Fruit fly (Drosophila melanogaster) whole organism, embryonic: Measurements from ENCODE around the gene CG1910.

Source experiments
- CG10267 ChIP-seq: fragments of 200-800 bp; sonication (Bioruptor generic); optimal IDR thresholded peaks from 2 replicates; lab custom pipeline; 2018; ENCODE audit warnings: missing biosample characterization, mild to moderate bottlenecking, missing genetic modification characterization, moderate library complexity
- CG10959 ChIP-seq: fragments of 200-800 bp; sonication (Bioruptor generic); IDR thresholded peaks from 2 replicates; pipeline ENCODE4 v1.3.6; 2022; ENCODE audit warnings: missing biosample characterization, missing genetic modification characterization
- CG13287 ChIP-seq: fragments of 200-800 bp; sonication (Bioruptor generic); IDR thresholded peaks from 2 replicates; pipeline ENCODE4 v1.3.6; 2022; ENCODE audit warnings: missing biosample characterization, missing genetic modification characterization; ENCODE audit not compliant: partially characterized antibody
- CG14014 ChIP-seq: fragments of 200-800 bp; sonication (Bioruptor generic); IDR thresholded peaks from 2 replicates; pipeline ENCODE4 v1.3.6; 2022; ENCODE audit warnings: missing biosample characterization, missing genetic modification characterization
- CG15696 ChIP-seq: fragments of 200-800 bp; sonication (Bioruptor generic); optimal IDR thresholded peaks from 2 replicates; lab custom pipeline; 2019; ENCODE audit warnings: missing biosample characterization, mild to moderate bottlenecking, missing genetic modification characterization, moderate library complexity
- CG16815 ChIP-seq: fragments of 200-800 bp; sonication (Bioruptor generic); optimal IDR thresholded peaks from 3 replicates; lab custom pipeline; 2017; ENCODE audit warnings: missing biosample characterization, mild to moderate bottlenecking, missing genetic modification characterization
- CG17328 ChIP-seq: fragments of 200-800 bp; sonication (Bioruptor generic); IDR thresholded peaks from 2 replicates; pipeline ENCODE4 v1.3.6; 2022; ENCODE audit warnings: missing biosample characterization, missing genetic modification characterization
- CG17361 ChIP-seq: fragments of 200-800 bp; sonication (Bioruptor generic); IDR thresholded peaks from 3 replicates; pipeline ENCODE4 v1.3.6; 2022; ENCODE audit warnings: missing biosample characterization, missing genetic modification characterization
- CG17829 ChIP-seq: fragments of 200-800 bp; optimal IDR thresholded peaks from 2 replicates; lab custom pipeline; 2019; ENCODE audit warnings: missing biosample characterization, mild to moderate bottlenecking, missing genetic modification characterization, moderate library complexity
- CG1832 ChIP-seq: fragments of 200-800 bp; sonication (Bioruptor generic); optimal IDR thresholded peaks from 2 replicates; lab custom pipeline; 2017; ENCODE audit warnings: missing biosample characterization, mild to moderate bottlenecking, missing genetic modification characterization, inconsistent platforms
- CG2202 ChIP-seq: fragments of 200-800 bp; sonication (Bioruptor generic); optimal IDR thresholded peaks from 2 replicates; lab custom pipeline; 2018; ENCODE audit warnings: missing biosample characterization, mild to moderate bottlenecking, missing genetic modification characterization
- CG32772 ChIP-seq: fragments of 200-800 bp; sonication (Bioruptor generic); IDR thresholded peaks from 2 replicates; pipeline ENCODE4 v1.3.6; 2022; ENCODE audit warnings: missing biosample characterization, missing genetic modification characterization
- CG34422 ChIP-seq: fragments of 200-800 bp; sonication (Bioruptor generic); IDR thresholded peaks from 3 replicates; pipeline ENCODE4 v1.3.6; 2022; ENCODE audit warnings: missing biosample characterization, missing genetic modification characterization
- CG4404 ChIP-seq: fragments of 200-800 bp; sonication (Bioruptor generic); IDR thresholded peaks from 2 replicates; pipeline ENCODE4 v1.3.6; 2022; ENCODE audit warnings: missing biosample characterization, missing genetic modification characterization
- CG4424 ChIP-seq: fragments of 200-800 bp; sonication (Bioruptor generic); optimal IDR thresholded peaks from 3 replicates; lab custom pipeline; 2016; ENCODE audit warnings: missing biosample characterization, missing genetic modification characterization
- CG6272 ChIP-seq: fragments of 200-800 bp; sonication (Bioruptor generic); IDR thresholded peaks from 2 replicates; pipeline ENCODE4 v1.3.6; 2022; ENCODE audit warnings: missing biosample characterization, missing genetic modification characterization
- CG7357 ChIP-seq: fragments of 200-800 bp; sonication (Bioruptor generic); IDR thresholded peaks from 3 replicates; pipeline ENCODE4 v1.3.6; 2022; ENCODE audit warnings: missing biosample characterization, missing genetic modification characterization
- CG8765 ChIP-seq: fragments of 200-800 bp; sonication (Bioruptor generic); IDR thresholded peaks from 2 replicates; pipeline ENCODE4 v1.3.6; 2022; ENCODE audit warnings: missing biosample characterization, missing genetic modification characterization
- CG9727 ChIP-seq: fragments of 200-800 bp; sonication (Bioruptor generic); optimal IDR thresholded peaks from 3 replicates; lab custom pipeline; 2017; ENCODE audit warnings: missing biosample characterization, mild to moderate bottlenecking, missing genetic modification characterization
- Drgx ChIP-seq: fragments of 200-800 bp; sonication (Bioruptor generic); IDR thresholded peaks from 2 replicates; pipeline ENCODE4 v1.3.6; 2022; ENCODE audit warnings: missing biosample characterization, missing genetic modification characterization
- H15 ChIP-seq: fragments of 200-800 bp; sonication (Bioruptor generic); IDR thresholded peaks from 3 replicates; pipeline ENCODE4 v1.3.6; 2022; ENCODE audit warnings: missing biosample characterization, missing genetic modification characterization
- Med ChIP-seq: fragments of 200-800 bp; sonication (Bioruptor generic); peaks from one replicate; lab custom pipeline; 2016; ENCODE audit warnings: missing biosample characterization, missing genetic modification characterization, mild to moderate bottlenecking, inconsistent platforms, moderate library complexity
- Usf ChIP-seq: fragments of 200-800 bp; sonication (Bioruptor generic); optimal IDR thresholded peaks from 2 replicates; lab custom pipeline; 2017; ENCODE audit warnings: missing genotype, missing biosample characterization, missing genetic modification characterization
- Xrp1 ChIP-seq: fragments of 200-800 bp; sonication (Bioruptor generic); IDR thresholded peaks from 2 replicates; pipeline ENCODE4 v1.3.6; 2022; ENCODE audit warnings: missing biosample characterization, missing genetic modification characterization
- al ChIP-seq: fragments of 200-800 bp; sonication (Bioruptor generic); IDR thresholded peaks from 2 replicates; pipeline ENCODE4 v1.3.6; 2022; ENCODE audit warnings: missing biosample characterization, missing genetic modification characterization
- ara ChIP-seq: fragments of 200-800 bp; sonication (Bioruptor generic); IDR thresholded peaks from 2 replicates; pipeline ENCODE4 v1.3.6; 2022; ENCODE audit warnings: missing biosample characterization, missing genetic modification characterization
- btn ChIP-seq: fragments of 200-800 bp; sonication (Bioruptor generic); optimal IDR thresholded peaks from 2 replicates; lab custom pipeline; 2016; ENCODE audit warnings: missing biosample characterization, missing genetic modification characterization
- cg ChIP-seq: fragments of 200-800 bp; sonication (Bioruptor generic); optimal IDR thresholded peaks from 3 replicates; lab custom pipeline; 2019; ENCODE audit warnings: missing biosample characterization, mild to moderate bottlenecking, missing genetic modification characterization, moderate library complexity
- chif ChIP-seq, 2 experiments: fragments of 200-800 bp; sonication (Bioruptor generic); optimal IDR thresholded peaks; 3 replicates each; lab custom pipeline; 2016; ENCODE audit warnings: missing biosample characterization in 2 of 2, missing genetic modification characterization in 2 of 2
- croc ChIP-seq: fragments of 200-800 bp; sonication (Bioruptor generic); conservative IDR thresholded peaks from 3 replicates; pipeline ENCODE4 v1.3.6; 2022; ENCODE audit warnings: missing biosample characterization, missing genetic modification characterization
- crol ChIP-seq: fragments of 200-800 bp; sonication (Bioruptor generic); IDR thresholded peaks from 2 replicates; pipeline ENCODE4 v1.3.6; 2022; ENCODE audit warnings: missing biosample characterization, missing genetic modification characterization
- gce ChIP-seq: fragments of 200-800 bp; sonication (Bioruptor generic); IDR thresholded peaks from 3 replicates; pipeline ENCODE4 v1.3.6; 2022; ENCODE audit warnings: missing biosample characterization, missing genetic modification characterization
- gsb ChIP-seq: fragments of 200-800 bp; sonication (Bioruptor generic); IDR thresholded peaks from 2 replicates; pipeline ENCODE4 v1.3.6; 2022; ENCODE audit warnings: missing biosample characterization, missing genetic modification characterization
- hbn ChIP-seq: fragments of 200-800 bp; sonication (Bioruptor generic); IDR thresholded peaks from 2 replicates; pipeline ENCODE4 v1.3.6; 2022; ENCODE audit warnings: missing biosample characterization, missing genetic modification characterization; ENCODE audit not compliant: partially characterized antibody
- lola ChIP-seq, 3 experiments: fragments of >200 bp in 2 of 3; fragments of 200-800 bp in 1 of 3; sonication (Bioruptor generic) in 1 of 3; optimal IDR thresholded peaks; 2 replicates each; lab custom pipeline; 2017 to 2019; ENCODE audit warnings: missing biosample characterization in 3 of 3, missing genetic modification characterization in 3 of 3, mild to moderate bottlenecking in 1 of 3, moderate library complexity in 1 of 3
- lov ChIP-seq, 2 experiments: fragments of 200-800 bp in 1 of 2; fragments of >200 bp in 1 of 2; sonication (Bioruptor generic) in 1 of 2; IDR thresholded peaks in 1 of 2; optimal IDR thresholded peaks in 1 of 2; 2 replicates in 1 of 2; 3 replicates in 1 of 2; pipeline versions ENCODE4 v1.3.6 to Lab custom; 2017 to 2022; ENCODE audit warnings: missing biosample characterization in 1 of 2, missing genetic modification characterization in 1 of 2
- odd ChIP-seq: fragments of 200-800 bp; sonication (Bioruptor generic); optimal IDR thresholded peaks from 2 replicates; lab custom pipeline; 2017; ENCODE audit warnings: missing biosample characterization, mild to moderate bottlenecking, missing genetic modification characterization
- phol ChIP-seq: fragments of 200-800 bp; sonication (Bioruptor generic); optimal IDR thresholded peaks from 3 replicates; lab custom pipeline; 2018; ENCODE audit warnings: missing biosample characterization, mild to moderate bottlenecking, missing genetic modification characterization, moderate library complexity
- pnt ChIP-seq: fragments of 200-800 bp; sonication (Bioruptor generic); optimal IDR thresholded peaks from 3 replicates; lab custom pipeline; 2016; ENCODE audit warnings: missing biosample characterization, missing genetic modification characterization
- prd ChIP-seq, 3 experiments: fragments of >200 bp in 2 of 3; fragments of 200-800 bp in 1 of 3; sonication (Bioruptor generic) in 1 of 3; optimal IDR thresholded peaks in 2 of 3; IDR thresholded peaks in 1 of 3; 2 replicates in 2 of 3; 3 replicates in 1 of 3; pipeline versions ENCODE4 v1.3.6 to Lab custom; 2017 to 2022; ENCODE audit warnings: missing biosample characterization in 1 of 3, missing genetic modification characterization in 1 of 3
- row ChIP-seq: fragments of 200-800 bp; sonication (Bioruptor generic); IDR thresholded peaks from 3 replicates; pipeline ENCODE4 v1.3.6; 2022; ENCODE audit warnings: missing biosample characterization, missing genetic modification characterization
- sim ChIP-seq: fragments of 200-800 bp; sonication (Bioruptor generic); IDR thresholded peaks from 2 replicates; pipeline ENCODE4 v1.3.6; 2022; ENCODE audit warnings: missing biosample characterization, missing genetic modification characterization
- stwl ChIP-seq: fragments of 200-800 bp; sonication (Bioruptor generic); optimal IDR thresholded peaks from 3 replicates; lab custom pipeline; 2018; ENCODE audit warnings: missing biosample characterization, mild to moderate bottlenecking, missing genetic modification characterization, moderate library complexity
- tin ChIP-seq: fragments of 200-800 bp; sonication (Bioruptor generic); optimal IDR thresholded peaks from 3 replicates; lab custom pipeline; 2016; ENCODE audit warnings: missing biosample characterization, missing genetic modification characterization
- toy ChIP-seq: fragments of 200-800 bp; sonication (Bioruptor generic); IDR thresholded peaks from 2 replicates; pipeline ENCODE4 v1.3.6; 2022; ENCODE audit warnings: missing biosample characterization, missing genetic modification characterization
- trem ChIP-seq: fragments of 200-800 bp; optimal IDR thresholded peaks from 3 replicates; lab custom pipeline; 2019; ENCODE audit warnings: missing biosample characterization, mild to moderate bottlenecking, missing genetic modification characterization, moderate library complexity
- trh ChIP-seq: fragments of 200-800 bp; sonication (Bioruptor generic); optimal IDR thresholded peaks from 2 replicates; lab custom pipeline; 2016; ENCODE audit warnings: missing biosample characterization, missing genetic modification characterization
- zf30C ChIP-seq: fragments of 200-800 bp; sonication (Bioruptor generic); optimal IDR thresholded peaks from 3 replicates; lab custom pipeline; 2018; ENCODE audit warnings: missing biosample characterization, mild to moderate bottlenecking, missing genetic modification characterization

The CG1910 gene

DNA sequence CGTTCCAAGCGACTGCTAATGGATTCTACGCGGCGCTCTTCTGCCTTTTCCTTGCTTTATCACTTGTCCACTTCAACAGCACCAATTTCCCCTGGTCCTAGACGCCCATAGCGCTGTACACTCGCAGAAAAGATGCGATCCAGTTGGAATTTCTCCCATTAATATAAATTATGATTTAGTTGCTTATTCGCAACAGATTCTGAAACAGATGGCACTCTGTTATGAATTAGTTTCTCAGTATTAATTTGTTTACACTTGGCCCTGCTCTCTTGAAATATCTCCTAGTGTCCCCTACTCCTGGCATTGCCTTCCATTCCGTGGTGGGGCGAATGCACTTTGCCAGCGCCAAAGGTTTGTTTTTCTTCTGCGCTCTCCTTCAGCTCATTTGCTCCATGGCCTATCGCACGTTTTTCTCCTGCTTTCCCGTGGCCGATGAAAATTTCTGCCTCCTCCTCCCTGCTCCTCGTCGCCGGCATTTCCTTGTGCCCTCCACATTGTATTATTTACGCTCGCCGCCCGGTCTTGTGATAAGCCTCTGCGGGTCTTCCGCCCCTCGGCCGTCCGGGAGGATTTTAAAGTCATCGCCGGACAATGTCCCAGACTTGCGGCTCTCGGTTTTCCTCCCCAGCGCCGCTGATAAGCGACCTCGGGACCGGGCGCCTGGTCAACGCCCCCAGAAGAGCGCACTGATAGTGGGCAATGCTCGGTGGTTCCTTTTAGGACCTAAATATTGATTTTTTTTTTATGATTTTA, 41.1 kb upstream of the CG1910 start:
- TF ChIP-seq CG4404 (GFP tag; lab: Robert Waterston, UW) (peak; percentile 52; the same call in 1 of the 2 replicates), CG17829 (tag; lab: Kevin White, UChicago) (peak; percentile 77), trem (tag; lab: Kevin White, UChicago) (peak; percentile 35), zf30C (GFP tag; lab: Kevin White, UChicago) (peak; percentile 28), prd (optimal IDR thresholded peaks at IDR 0.05; lab: Kevin White, UChicago) (no peak), prd (GFP tag; IDR thresholded peaks at IDR 0.05; lab: Robert Waterston, UW) (peak; percentile 62; the same call in 2 of the 3 replicates), CG9727 (GFP tag; lab: Kevin White, UChicago) (peak; percentile 62), CG10959 (GFP tag; lab: Robert Waterston, UW) (peak; percentile 77), Drgx (GFP tag; lab: Robert Waterston, UW) (peak; percentile 68), CG8765 (GFP tag; lab: Robert Waterston, UW) (peak; percentile 65; the same call in 1 of the 2 replicates), gsb (GFP tag; lab: Robert Waterston, UW) (no peak), CG6272 (peak; percentile 32; the same call in 1 of the 2 replicates), sim (GFP tag; lab: Robert Waterston, UW) (0 out of 2 replicates have a peak, but pooled peaks have one; percentile 35), CG1832 (GFP tag; lab: Kevin White, UChicago) (no peak), btn (GFP tag; lab: Kevin White, UChicago) (no peak), lov (optimal IDR thresholded peaks at IDR 0.05; lab: Kevin White, UChicago) (no peak), lov (GFP tag; IDR thresholded peaks at IDR 0.05; lab: Robert Waterston, UW) (peak; percentile 80), CG10267 (tag; lab: Kevin White, UChicago) (peak; percentile 56), pnt (GFP tag; lab: Kevin White, UChicago) (no peak), Med (GFP tag; lab: Kevin White, UChicago) (peak; percentile 62), odd (GFP tag; lab: Kevin White, UChicago) (no peak), tin (GFP tag; lab: Kevin White, UChicago) (peak; percentile 54), CG32772 (GFP tag; lab: Robert Waterston, UW) (0 out of 2 replicates have a peak, but pooled peaks have one; percentile 11), chif (GFP tag; optimal IDR thresholded peaks at IDR 0.05; lab: Kevin White, UChicago) (peak; percentile 16 to 23), al (GFP tag; lab: Robert Waterston, UW) (no peak), CG7357 (GFP tag; lab: Robert Waterston, UW) (peak; percentile 47; the same call in 2 of the 3 replicates), trh (GFP tag; lab: Kevin White, UChicago) (no peak), cg (no peak), gce (GFP tag; lab: Robert Waterston, UW) (0 out of 3 replicates have a peak, but pooled peaks have one; percentile 12), CG16815 (GFP tag; lab: Kevin White, UChicago) (peak; percentile 48), phol (tag; lab: Kevin White, UChicago) (peak; percentile 46), stwl (tag; lab: Kevin White, UChicago) (peak; percentile 9), CG17328 (GFP tag; lab: Robert Waterston, UW) (0 out of 2 replicates have a peak, but pooled peaks have one; percentile 21), CG4424 (GFP tag; lab: Kevin White, UChicago) (peak; percentile 19), row (GFP tag; lab: Robert Waterston, UW) (0 out of 3 replicates have a peak, but pooled peaks have one; percentile 9), CG13287 (GFP tag; lab: Robert Waterston, UW) (no peak), CG14014 (GFP tag; lab: Robert Waterston, UW) (no peak), crol (peak; percentile 49), CG17361 (peak; percentile 41; the same call in 1 of the 3 replicates), hbn (GFP tag; lab: Robert Waterston, UW) (no peak), CG34422 (GFP tag; lab: Robert Waterston, UW) (0 out of 3 replicates have a peak, but pooled peaks have one; percentile 27), croc (GFP tag; lab: Robert Waterston, UW) (no peak; the same call in 1 of the 3 replicates), H15 (GFP tag; lab: Robert Waterston, UW) (peak; percentile 35; the same call in 1 of the 3 replicates), CG2202 (no peak), CG15696 (peak; percentile 59), Xrp1 (peak; percentile 82), toy (GFP tag; lab: Robert Waterston, UW) (no peak), lola (GFP tag; optimal IDR thresholded peaks at IDR 0.05; lab: Kevin White, UChicago) (peak in 1 of 3 experiments; percentile 17), ara (peak; percentile 82), Usf (no peak)
